Fruit fly (Drosophila melanogaster): ENCODE data around the gene ko.

Gene ko

DNA sequence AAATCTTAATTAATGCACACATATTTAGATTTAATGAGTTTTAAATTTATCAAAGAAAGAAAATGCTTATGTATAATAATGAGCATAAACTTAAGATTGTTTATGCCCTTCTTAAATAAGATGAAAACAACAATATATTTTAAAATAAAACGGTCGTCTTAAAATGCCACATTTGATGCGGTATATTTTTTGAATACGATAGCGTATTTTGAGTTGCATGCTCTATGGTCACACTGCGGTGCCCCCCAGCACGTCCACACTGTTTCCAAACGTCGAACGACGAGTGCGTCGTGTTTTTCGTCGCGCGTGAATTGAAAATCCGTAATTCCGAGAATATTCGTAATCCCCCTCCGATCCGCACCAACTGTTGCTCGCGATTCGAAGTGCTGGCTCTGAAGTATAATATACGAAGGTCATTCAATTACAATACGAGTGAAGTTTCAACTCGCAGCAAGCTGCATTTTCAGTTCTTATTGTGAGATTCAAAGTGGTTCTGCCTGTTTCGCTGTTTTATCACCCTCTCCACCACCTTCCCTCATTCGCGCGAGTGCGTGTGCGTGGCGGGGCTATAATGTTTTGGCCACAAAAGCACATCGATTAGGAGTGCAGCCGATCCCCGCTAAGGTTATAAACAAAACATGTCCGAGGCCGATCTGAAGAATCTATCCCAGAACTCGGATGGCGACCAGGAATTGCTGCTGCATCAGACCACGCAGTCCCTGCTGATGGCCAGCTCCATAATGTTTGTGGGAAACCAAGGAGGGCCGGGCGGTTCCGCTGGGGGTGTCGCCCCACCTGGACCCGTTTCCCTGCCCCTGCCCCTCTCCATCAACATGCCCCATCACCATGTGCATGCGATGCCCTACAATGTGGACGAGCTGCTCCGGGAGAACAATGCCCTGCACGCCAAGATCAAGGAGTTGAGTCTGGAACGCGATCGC lies 96.4 kb downstream of the ko start, which contains the start of gene siz (continued):
- peak; percentile 82 for TF ChIP-seq crol (GFP tag; IDR thresholded peaks at IDR 0.05)
- TF ChIP-seq Fer1 (GFP tag; optimal IDR thresholded peaks at IDR 0.05): peak; percentile 55
- peak; percentile 25 for TF ChIP-seq bigmax (GFP tag; optimal IDR thresholded peaks at IDR 0.05)
- TF ChIP-seq CG13424 (tag; optimal IDR thresholded peaks at IDR 0.05): no peak
- TF ChIP-seq CG3281 (GFP tag; optimal IDR thresholded peaks at IDR 0.05): peak; percentile 32
- TF ChIP-seq lbe (GFP tag; optimal IDR thresholded peaks at IDR 0.05): peak; percentile 3
- no peak for TF ChIP-seq Sox100B (GFP tag; optimal IDR thresholded peaks at IDR 0.05)
- TF ChIP-seq Mes4 (GFP tag; optimal IDR thresholded peaks at IDR 0.05): peak; percentile 26
- peak; percentile 94 for TF ChIP-seq Jarid2 (GFP tag; optimal IDR thresholded peaks at IDR 0.05)
- peak; percentile 17 for TF ChIP-seq lilli (GFP tag; optimal IDR thresholded peaks at IDR 0.05)
- TF ChIP-seq scrt (GFP tag; optimal IDR thresholded peaks at IDR 0.05): peak; percentile 63
- TF ChIP-seq TFAM (GFP tag; optimal IDR thresholded peaks at IDR 0.05): no peak
- TF ChIP-seq CG12769 (tag; optimal IDR thresholded peaks at IDR 0.05): peak; percentile 54
- peak; percentile 72 for TF ChIP-seq nom (GFP tag; optimal IDR thresholded peaks at IDR 0.05)
- TF ChIP-seq CG34376 (GFP tag; optimal IDR thresholded peaks at IDR 0.05): peak; percentile 43
- peak; percentile 29 for TF ChIP-seq CG10431 (GFP tag; optimal IDR thresholded peaks at IDR 0.05)
- TF ChIP-seq sd (tag; optimal IDR thresholded peaks at IDR 0.05): peak; percentile 37
- no peak for TF ChIP-seq wdn (GFP tag; IDR thresholded peaks at IDR 0.05)
- peak; percentile 47 for TF ChIP-seq CG13296 (GFP tag; optimal IDR thresholded peaks at IDR 0.05)
- TF ChIP-seq gcm2 (GFP tag; optimal IDR thresholded peaks at IDR 0.05): no peak
- peak; percentile 26 for TF ChIP-seq gcm (GFP tag; optimal IDR thresholded peaks at IDR 0.05)
- no peak for TF ChIP-seq hkb (optimal IDR thresholded peaks at IDR 0.05)
- TF ChIP-seq hkb (GFP tag; IDR thresholded peaks at IDR 0.05): peak; percentile 20; the same call in 1 of the 2 replicates
- TF ChIP-seq Meics (GFP tag; optimal IDR thresholded peaks at IDR 0.05): peak; percentile 32
- peak; percentile 1 for TF ChIP-seq Nf-YB (GFP tag; optimal IDR thresholded peaks at IDR 0.05)
- TF ChIP-seq zen (tag; optimal IDR thresholded peaks at IDR 0.05): peak; percentile 16
- peak; percentile 29 for TF ChIP-seq grau (tag; optimal IDR thresholded peaks at IDR 0.05)
- TF ChIP-seq Scr (GFP tag; IDR thresholded peaks at IDR 0.05; ENCODE audit: partially characterized antibody): peak; percentile 39
- TF ChIP-seq BEAF-32 (GFP tag; optimal IDR thresholded peaks at IDR 0.05): peak; percentile 55
- TF ChIP-seq phol (tag; optimal IDR thresholded peaks at IDR 0.05): peak; percentile 26
- peak; percentile 6 for TF ChIP-seq CG9727 (GFP tag; optimal IDR thresholded peaks at IDR 0.05)

DNA sequence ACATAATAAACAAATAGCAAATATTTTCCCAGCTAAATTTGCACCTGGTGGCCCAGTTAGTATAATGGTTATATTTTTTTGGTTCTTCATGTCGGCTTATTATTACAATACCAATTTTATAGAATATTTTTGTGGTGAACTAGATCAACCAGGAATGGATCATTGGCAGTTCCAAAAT lies 97.0 kb downstream of the ko start, which contains the start of gene CG10581:
Gene CG10581, minus strand, starts transcription at position 101 of the 178 bp plus-strand sequence.
- TF ChIP-seq tll (GFP tag; optimal IDR thresholded peaks at IDR 0.05): no peak
- no peak for TF ChIP-seq amos (GFP tag; IDR thresholded peaks at IDR 0.05; ENCODE audit: partially characterized antibody)
- no peak for TF ChIP-seq CG7556 (GFP tag; optimal IDR thresholded peaks at IDR 0.05)
- no peak for TF ChIP-seq CG8478 (optimal IDR thresholded peaks at IDR 0.05)
- TF ChIP-seq gfzf (GFP tag; optimal IDR thresholded peaks at IDR 0.05): peak; percentile 22
